Worm (Caenorhabditis elegans) whole organism, L1 larva: ENCODE measurements around the gene W10D9.3.

Experiments
- Y116A8C.19 ChIP-seq: sonication (generic microtip); optimal IDR thresholded peaks from 2 replicates; lab custom pipeline; 2016; ENCODE audit warnings: missing compliant biosample characterization, missing genetic modification characterization, borderline replicate concordance
- alr-1 ChIP-seq: fragments of 200-800 bp; sonication (Bioruptor generic); optimal IDR thresholded peaks from 2 replicates; lab custom pipeline; 2018; ENCODE audit warnings: borderline replicate concordance, mild to moderate bottlenecking, missing genetic modification characterization, missing compliant biosample characterization
- efl-3 ChIP-seq: fragments of 200-800 bp; sonication (Bioruptor generic); optimal IDR thresholded peaks from 2 replicates; lab custom pipeline; 2018; ENCODE audit warnings: mild to moderate bottlenecking, missing genetic modification characterization, missing compliant biosample characterization
- elt-3 ChIP-seq, 6 experiments: fragments of 150-350 bp in 1 of 6; sonication (generic microtip); optimal IDR thresholded peaks; 2 replicates each; lab custom pipeline; 2017 to 2018; ENCODE audit warnings: missing biosample characterization in 6 of 6, missing genetic modification characterization in 6 of 6, inconsistent platforms in 1 of 6
- fkh-8 ChIP-seq: sonication (generic microtip); optimal IDR thresholded peaks from 2 replicates; lab custom pipeline; 2016; ENCODE audit warnings: mild to moderate bottlenecking, missing genetic modification characterization, missing compliant biosample characterization
- isw-1 ChIP-seq: fragments of 200-800 bp; sonication (Bioruptor generic); IDR thresholded peaks from 2 replicates; pipeline ENCODE4 v1.3.6; 2022; ENCODE audit warnings: missing genetic modification characterization, missing compliant biosample characterization
- mab-9 ChIP-seq: fragments of 200-800 bp; sonication (Bioruptor generic); IDR thresholded peaks from 2 replicates; pipeline ENCODE4 v1.3.6; 2022; ENCODE audit warnings: missing genetic modification reagents, missing genetic modification characterization, missing compliant biosample characterization
- nhr-28 ChIP-seq: fragments of 150-350 bp; optimal IDR thresholded peaks from 2 replicates; lab custom pipeline; 2014; ENCODE audit warnings: missing biosample characterization, missing genetic modification characterization
- tlp-1 ChIP-seq: fragments of 150-350 bp; optimal IDR thresholded peaks from 2 replicates; lab custom pipeline; 2014; ENCODE audit warnings: missing biosample characterization, missing genetic modification characterization
- unc-30 ChIP-seq: sonication (generic microtip); optimal IDR thresholded peaks from 2 replicates; lab custom pipeline; 2017; ENCODE audit warnings: missing biosample characterization, missing genetic modification characterization
- xbp-1 ChIP-seq: sonication (generic microtip); optimal IDR thresholded peaks from 2 replicates; lab custom pipeline; 2016; ENCODE audit warnings: missing genetic modification characterization, missing compliant biosample characterization
- ztf-11 ChIP-seq, 2 experiments: sonication (generic microtip); optimal IDR thresholded peaks; 2 replicates each; lab custom pipeline; 2016 to 2017; ENCODE audit warnings: missing genetic modification characterization in 2 of 2, missing biosample characterization in 1 of 2, missing compliant biosample characterization in 1 of 2

W10D9.3 gene

DNA sequence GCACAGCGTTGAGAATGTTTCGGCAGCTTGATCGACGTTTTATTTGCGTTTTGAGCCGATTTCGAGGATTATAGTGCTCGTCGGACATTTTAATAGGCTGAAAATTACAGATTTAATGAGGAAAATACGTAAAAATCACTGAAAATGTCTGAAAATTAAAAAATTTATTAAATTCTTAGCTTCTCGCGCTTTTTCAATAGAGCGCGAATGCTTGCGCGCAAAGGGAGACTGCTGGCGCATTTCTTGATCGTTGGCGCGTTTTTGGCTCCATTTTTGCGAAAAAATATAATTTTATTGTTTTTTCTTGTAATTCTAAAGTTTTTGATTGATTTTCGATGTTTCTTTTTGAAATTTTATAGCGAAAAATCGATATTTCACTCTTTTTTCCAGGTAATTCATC lies 49.9 kb downstream of the W10D9.3 start, which contains the start of the genes dnsn-1 and C24H12.4 (continued):
- peak in 5 of 6 experiments; percentile 35 to 97 (median 63) for TF ChIP-seq elt-3 (tag; optimal IDR thresholded peaks at IDR 0.05; lab: Kevin White, UChicago)
- peak; percentile 96 for TF ChIP-seq isw-1 (GFP tag; lab: Robert Waterston, UW)
- TF ChIP-seq xbp-1 = peak; percentile 95
- TF ChIP-seq alr-1 (tag; lab: Kevin White, UChicago) = no peak
- peak; percentile 71 for TF ChIP-seq efl-3
- TF ChIP-seq ztf-11 (tag; optimal IDR thresholded peaks at IDR 0.05; lab: Kevin White, UChicago) = peak in 1 of 2 experiments; percentile 82
- TF ChIP-seq Y116A8C.19 (tag; lab: Kevin White, UChicago) = no peak
- peak; percentile 86 for TF ChIP-seq mab-9
- no peak for TF ChIP-seq nhr-28 (tag; lab: Kevin White, UChicago)
- TF ChIP-seq unc-30 (tag; lab: Kevin White, UChicago) = peak; percentile 39
- TF ChIP-seq fkh-8 (tag; lab: Kevin White, UChicago) = peak; percentile 95
- TF ChIP-seq tlp-1 (tag; lab: Kevin White, UChicago) = no peak
